Fruit fly (Drosophila melanogaster): ENCODE results near the gene ca.

DNA sequence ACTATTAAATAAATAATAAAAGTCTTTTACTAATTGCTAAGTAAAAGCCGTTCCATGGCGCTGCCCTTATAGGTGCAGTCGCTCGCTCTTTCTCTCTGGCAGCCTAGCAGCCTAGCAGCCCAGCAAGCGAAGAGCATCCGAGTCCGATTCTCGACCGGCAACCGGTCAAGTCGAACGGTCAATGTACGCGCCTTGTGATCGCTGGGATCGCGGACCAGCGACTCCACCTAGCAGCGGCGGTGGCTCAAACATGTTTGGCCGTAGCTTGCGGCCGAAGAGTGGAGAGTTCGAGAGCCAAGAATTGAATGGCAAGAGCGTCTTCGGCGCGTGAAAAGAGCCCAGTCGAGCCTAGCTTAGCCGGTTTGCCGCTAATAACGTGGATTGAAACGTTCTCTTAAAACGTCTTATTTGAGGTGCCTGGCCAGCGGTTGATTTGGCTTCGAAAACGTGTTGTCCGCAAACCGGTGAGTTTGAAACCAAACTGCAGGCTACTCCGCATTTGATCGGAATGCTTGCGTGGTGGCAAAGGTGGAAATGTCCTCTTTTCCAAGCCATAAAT, 22.7 kb downstream of the ca start:
- no peak for TF ChIP-seq h (optimal IDR thresholded peaks at IDR 0.05)
- no peak for TF ChIP-seq psq (optimal IDR thresholded peaks at IDR 0.05)
- TF ChIP-seq ttk (optimal IDR thresholded peaks at IDR 0.05), result no peak
- TF ChIP-seq Myc (optimal IDR thresholded peaks at IDR 0.05), result no peak
- TF ChIP-seq Sin3A (optimal IDR thresholded peaks at IDR 0.05), result no peak

Data from Kc167 (cell line).